Worm (Caenorhabditis elegans) whole organism, L4/young adult: ENCODE results near the gene F58H1.5.

Experiments
- W03F9.2 ChIP-seq: fragments of 150-350 bp; optimal IDR thresholded peaks from 2 replicates; lab custom pipeline; 2014; ENCODE audit warnings: missing biosample characterization, missing genetic modification characterization
- dao-5 ChIP-seq: sonication (generic microtip); optimal IDR thresholded peaks from 2 replicates; lab custom pipeline; 2016; ENCODE audit warnings: missing genotype, missing genetic modification characterization, moderate library complexity, missing compliant biosample characterization
- him-1 ChIP-seq: sonication (generic microtip); optimal IDR thresholded peaks from 2 replicates; lab custom pipeline; 2016; ENCODE audit warnings: missing genotype, missing genetic modification reagents, missing genetic modification characterization, missing compliant biosample characterization

F58H1.5 gene

ce11 chrV:11960084-11960830 lies 2.1 kb downstream of the F58H1.5 start:
- no peak for TF ChIP-seq him-1 (tag; lab: Kevin White, UChicago)
- no peak for TF ChIP-seq W03F9.2 (tag; lab: Kevin White, UChicago)
- TF ChIP-seq dao-5 (tag; lab: Kevin White, UChicago): no peak

- TF ChIP-seq him-1 (tag; lab: Kevin White, UChicago) (no peak), dao-5 (tag; lab: Kevin White, UChicago) (no peak), W03F9.2 (tag; lab: Kevin White, UChicago) (no peak)
These were observed 2.6 kb downstream of the F58H1.5 start for ce11 chrV:11960831-11961190.

- TF ChIP-seq him-1 (tag; lab: Kevin White, UChicago) (no peak), W03F9.2 (tag; lab: Kevin White, UChicago) (no peak), dao-5 (tag; lab: Kevin White, UChicago) (no peak)
These were observed 6.5 kb downstream of the F58H1.5 start, which contains the start of gene F58H1.7 for ce11 chrV:11964723-11965122. Gene F58H1.7 (minus strand): TSS chrV:11964823.

ce11 chrV:11975233-11975632 lies 17.0 kb downstream of the F58H1.5 start, which contains the start of gene cpr-1:
Gene cpr-1 (plus strand): TSS chrV:11975551.
- TF ChIP-seq W03F9.2 (tag; lab: Kevin White, UChicago): no peak
- TF ChIP-seq dao-5 (tag; lab: Kevin White, UChicago): no peak
- TF ChIP-seq him-1 (tag; lab: Kevin White, UChicago): no peak

ce11 chrV:11976734-11977133 lies 18.5 kb downstream of the F58H1.5 start:
- TF ChIP-seq dao-5 (tag; lab: Kevin White, UChicago) (no peak), W03F9.2 (tag; lab: Kevin White, UChicago) (no peak), him-1 (tag; lab: Kevin White, UChicago) (no peak)

ce11 chrV:11978179-11978578 lies 20.0 kb downstream of the F58H1.5 start, which contains the start of gene mif-2:
Gene mif-2 (minus strand): TSS chrV:11978459.
- TF ChIP-seq dao-5 (tag; lab: Kevin White, UChicago) (no peak), W03F9.2 (tag; lab: Kevin White, UChicago) (no peak), him-1 (tag; lab: Kevin White, UChicago) (no peak)

- TF ChIP-seq W03F9.2 (tag; lab: Kevin White, UChicago): peak; percentile 57
- TF ChIP-seq him-1 (tag; lab: Kevin White, UChicago): peak; percentile 91
- peak; percentile 78 for TF ChIP-seq dao-5 (tag; lab: Kevin White, UChicago)
These were observed 21.7 kb downstream of the F58H1.5 start, which contains the start of gene snr-4 for ce11 chrV:11979673-11980561. Gene snr-4 (minus strand): TSS chrV:11979723.

- TF ChIP-seq W03F9.2 (tag; lab: Kevin White, UChicago): peak; percentile 68
- no peak for TF ChIP-seq him-1 (tag; lab: Kevin White, UChicago)
- TF ChIP-seq dao-5 (tag; lab: Kevin White, UChicago): no peak
These were observed 24.1 kb downstream of the F58H1.5 start, which contains the start of gene rpt-1 for ce11 chrV:11982309-11982708. Gene rpt-1 (minus strand): TSS chrV:11982397.

ce11 chrV:11985384-11985783 lies 27.2 kb downstream of the F58H1.5 start, which contains the start of gene mans-2:
Gene mans-2 (minus strand): TSS chrV:11985484.
- TF ChIP-seq him-1 (tag; lab: Kevin White, UChicago): no peak
- TF ChIP-seq dao-5 (tag; lab: Kevin White, UChicago): no peak
- TF ChIP-seq W03F9.2 (tag; lab: Kevin White, UChicago): no peak

ce11 chrV:11986078-11986869 lies 28.1 kb downstream of the F58H1.5 start:
- no peak for TF ChIP-seq W03F9.2 (tag; lab: Kevin White, UChicago)
- TF ChIP-seq him-1 (tag; lab: Kevin White, UChicago): no peak
- no peak for TF ChIP-seq dao-5 (tag; lab: Kevin White, UChicago)

ce11 chrV:11989861-11990260 lies 31.7 kb downstream of the F58H1.5 start:
- no peak for TF ChIP-seq W03F9.2 (tag; lab: Kevin White, UChicago)
- TF ChIP-seq him-1 (tag; lab: Kevin White, UChicago): no peak
- TF ChIP-seq dao-5 (tag; lab: Kevin White, UChicago): no peak

ce11 chrV:11990511-11991127 lies 32.4 kb downstream of the F58H1.5 start:
- no peak for TF ChIP-seq dao-5 (tag; lab: Kevin White, UChicago)
- no peak for TF ChIP-seq him-1 (tag; lab: Kevin White, UChicago)
- TF ChIP-seq W03F9.2 (tag; lab: Kevin White, UChicago): no peak
